Fruit fly (Drosophila melanogaster): Measurements from ENCODE around the gene Scp2.

DNA sequence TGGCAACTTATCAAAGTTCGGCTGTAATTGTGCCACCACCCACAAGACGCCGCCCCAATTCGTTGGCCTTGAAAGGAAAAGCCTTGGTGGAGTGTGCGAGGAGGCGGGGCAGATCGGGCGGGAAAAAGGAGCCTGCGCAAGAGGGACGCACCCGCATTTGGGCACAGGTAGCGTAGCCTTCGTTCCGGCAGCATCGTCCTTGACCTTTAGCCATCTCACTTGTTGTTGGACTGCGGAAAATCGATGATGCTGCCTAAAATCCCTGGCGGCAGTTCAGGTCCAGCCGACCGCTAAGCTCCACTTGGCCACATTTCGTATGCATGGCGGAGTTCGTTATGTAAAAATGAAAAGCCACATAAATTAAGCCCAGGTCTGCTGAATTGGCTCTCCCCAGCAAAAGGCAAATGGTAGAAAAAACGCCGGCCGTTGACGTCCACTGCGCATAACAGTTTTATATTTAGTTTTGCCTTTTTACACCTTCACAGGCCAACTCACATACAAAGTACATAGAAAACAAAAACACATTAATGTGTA lies 43.5 kb upstream of the Scp2 start:
- TF ChIP-seq fru (GFP tag; optimal IDR thresholded peaks at IDR 0.05) (no peak), tai (GFP tag; optimal IDR thresholded peaks at IDR 0.05) (no peak), Mio (GFP tag; optimal IDR thresholded peaks at IDR 0.05) (no peak), br (GFP tag; optimal IDR thresholded peaks at IDR 0.05) (no peak), h (GFP tag; optimal IDR thresholded peaks at IDR 0.05) (no peak), lola (GFP tag; optimal IDR thresholded peaks at IDR 0.05) (no peak), pan (optimal IDR thresholded peaks at IDR 0.05) (no peak), Myc (optimal IDR thresholded peaks at IDR 0.05) (no peak), usp (GFP tag; optimal IDR thresholded peaks at IDR 0.05) (no peak), psq (GFP tag; optimal IDR thresholded peaks at IDR 0.05) (no peak), Hr83 (GFP tag; optimal IDR thresholded peaks at IDR 0.05; ENCODE audit: poor library complexity, severe bottlenecking) (no peak)
